Worm (Caenorhabditis elegans): ENCODE data around the gene M01E10.3.
A peak's percentile ranks its signal among the peaks of the same experiment; 100 is the strongest.

Gene M01E10.3

DNA sequence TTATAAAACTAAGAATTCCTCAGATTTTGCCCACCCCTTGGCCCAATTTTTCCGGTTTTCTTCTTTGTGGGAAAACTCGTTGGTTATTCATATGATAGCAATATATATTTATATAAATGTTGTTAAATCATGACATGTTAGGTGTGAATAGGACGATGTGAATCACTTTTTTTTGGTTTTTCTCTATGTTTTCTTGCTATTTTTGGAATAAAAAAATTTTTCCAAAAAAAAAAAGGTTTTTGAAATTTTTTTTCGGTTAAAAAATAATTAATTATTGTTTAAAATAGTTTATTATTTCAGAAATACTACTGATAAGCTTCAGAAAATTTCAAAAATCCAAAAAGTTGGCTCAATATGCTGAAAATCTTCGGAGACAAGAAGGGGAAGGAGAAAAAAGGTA lies 38.4 kb upstream of the M01E10.3 start, which contains the start of gene Y48G9A.9:
Gene Y48G9A.9 (plus strand): TSS at position 301 of the 400 bp plus-strand sequence.
- TF ChIP-seq K02D7.2 (tag; optimal IDR thresholded peaks at IDR 0.05), result no peak
- no peak for TF ChIP-seq pros-1 (tag; optimal IDR thresholded peaks at IDR 0.05)
- TF ChIP-seq lim-6 (tag; optimal IDR thresholded peaks at IDR 0.05), result no peak
- no peak for TF ChIP-seq ref-2 (tag; optimal IDR thresholded peaks at IDR 0.05)
- TF ChIP-seq unc-55 (GFP tag; optimal IDR thresholded peaks at IDR 0.05), result no peak
- no peak for TF ChIP-seq unc-86 (tag; optimal IDR thresholded peaks at IDR 0.05)
- no peak for TF ChIP-seq elt-4 (tag; optimal IDR thresholded peaks at IDR 0.05)
- no peak for TF ChIP-seq unc-42 (tag; optimal IDR thresholded peaks at IDR 0.05)
- TF ChIP-seq T23F11.4 (GFP tag; optimal IDR thresholded peaks at IDR 0.05), result no peak
- TF ChIP-seq sox-4 (tag; optimal IDR thresholded peaks at IDR 0.05), result no peak
- no peak for TF ChIP-seq che-1 (tag; optimal IDR thresholded peaks at IDR 0.05)
- TF ChIP-seq tbx-2 (tag; optimal IDR thresholded peaks at IDR 0.05), result no peak
- TF ChIP-seq pat-9 (tag; optimal IDR thresholded peaks at IDR 0.05), result no peak
- no peak for TF ChIP-seq tbx-7 (tag; optimal IDR thresholded peaks at IDR 0.05)
- TF ChIP-seq fkh-10 (GFP tag; optimal IDR thresholded peaks at IDR 0.05), result no peak
- no peak for TF ChIP-seq nhr-11 (tag; optimal IDR thresholded peaks at IDR 0.05)
- TF ChIP-seq K09A11.1 (tag; optimal IDR thresholded peaks at IDR 0.05; ENCODE audit: insufficient read depth), result no peak
- no peak for TF ChIP-seq sdc-2 (tag; optimal IDR thresholded peaks at IDR 0.05)
- TF ChIP-seq hlh-30 (tag; optimal IDR thresholded peaks at IDR 0.05; ENCODE audit: insufficient read depth), result no peak

- TF ChIP-seq elt-2 (tag; optimal IDR thresholded peaks at IDR 0.05), result peak; percentile 40
- TF ChIP-seq F13H6.1 (tag; optimal IDR thresholded peaks at IDR 0.05), result no peak
Measured at ce11 chrIII:2091367-2091766, 37.4 kb upstream of the M01E10.3 start.

- no peak for TF ChIP-seq hlh-15 (tag; optimal IDR thresholded peaks at IDR 0.05)
- no peak for TF ChIP-seq pha-2 (tag; optimal IDR thresholded peaks at IDR 0.05)
- TF ChIP-seq hlh-30 (tag; optimal IDR thresholded peaks at IDR 0.05; ENCODE audit: insufficient read depth), result peak; percentile 70
- no peak for TF ChIP-seq ttx-3 (tag; optimal IDR thresholded peaks at IDR 0.05)
- TF ChIP-seq odd-2 (tag; optimal IDR thresholded peaks at IDR 0.05), result no peak
- no peak for TF ChIP-seq hlh-8 (tag; optimal IDR thresholded peaks at IDR 0.05)
- TF ChIP-seq fkh-6 (tag; optimal IDR thresholded peaks at IDR 0.05), result no peak
Measured at ce11 chrIII:2090695-2091094, 36.7 kb upstream of the M01E10.3 start.

DNA sequence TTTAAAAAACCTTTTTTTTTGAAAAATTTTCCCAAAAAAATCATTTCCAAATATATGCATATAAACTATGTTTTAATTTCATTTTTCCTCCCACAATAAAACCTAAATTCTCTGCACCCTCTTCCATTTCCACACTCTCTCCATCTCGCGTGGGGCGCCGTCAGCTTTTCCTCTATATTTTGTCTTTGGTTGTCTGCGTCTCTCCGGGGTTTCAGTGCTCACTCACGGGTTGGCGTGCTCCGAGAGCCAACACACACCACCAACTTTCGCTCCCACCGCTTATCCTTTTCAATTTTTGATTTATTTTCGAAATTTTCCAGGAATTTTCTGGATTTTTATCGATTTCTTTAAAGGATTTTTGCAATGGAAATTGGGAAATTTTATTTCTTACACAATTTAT lies 35.5 kb upstream of the M01E10.3 start:
- TF ChIP-seq ets-4 (tag; optimal IDR thresholded peaks at IDR 0.05), result no peak
- peak; percentile 33 for TF ChIP-seq nfya-1 (tag; optimal IDR thresholded peaks at IDR 0.05)

DNA sequence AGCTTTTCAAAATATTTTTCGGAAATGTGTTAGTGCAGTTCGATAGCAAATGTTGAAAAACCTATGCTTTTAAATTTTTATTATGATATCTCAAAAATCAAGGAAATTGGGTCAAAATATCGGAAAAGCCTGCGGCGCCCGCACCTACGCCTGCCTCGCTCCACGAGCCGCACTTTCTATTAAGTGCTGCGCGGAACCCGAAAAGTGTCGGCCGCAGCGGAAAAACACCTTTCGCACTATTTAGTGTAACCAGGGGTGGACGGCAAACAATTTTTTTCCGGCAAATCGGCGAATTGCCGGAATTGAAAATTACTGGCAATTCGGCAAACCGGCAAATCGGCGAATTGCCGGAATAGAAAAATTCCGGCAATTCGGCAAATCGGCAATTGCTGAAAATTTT lies 30.8 kb upstream of the M01E10.3 start:
- TF ChIP-seq ama-1 (optimal IDR thresholded peaks at IDR 0.05), result no peak
- no peak for TF ChIP-seq nfya-1 (tag; optimal IDR thresholded peaks at IDR 0.05)
- TF ChIP-seq lin-11 (tag; optimal IDR thresholded peaks at IDR 0.05), result no peak
- no peak for TF ChIP-seq unc-55 (GFP tag; optimal IDR thresholded peaks at IDR 0.05)
- TF ChIP-seq pha-4 (tag; optimal IDR thresholded peaks at IDR 0.05), result no peak
- no peak for TF ChIP-seq pat-9 (tag; optimal IDR thresholded peaks at IDR 0.05)
- TF ChIP-seq npax-4 (tag; optimal IDR thresholded peaks at IDR 0.05), result no peak
- no peak for TF ChIP-seq F13H6.1 (tag; optimal IDR thresholded peaks at IDR 0.05)
- TF ChIP-seq elt-2 (tag; optimal IDR thresholded peaks at IDR 0.05), result no peak
- TF ChIP-seq fkh-6 (tag; optimal IDR thresholded peaks at IDR 0.05), result no peak
- no peak for TF ChIP-seq ceh-2 (tag; optimal IDR thresholded peaks at IDR 0.05)
- TF ChIP-seq pqm-1 (tag; optimal IDR thresholded peaks at IDR 0.05), result no peak
- no peak for TF ChIP-seq sdc-2 (tag; optimal IDR thresholded peaks at IDR 0.05)
- TF ChIP-seq odd-2 (tag; optimal IDR thresholded peaks at IDR 0.05), result no peak
- no peak for TF ChIP-seq C08G9.2 (tag; optimal IDR thresholded peaks at IDR 0.05)
